Worm (Caenorhabditis elegans) whole organism, L1 larva: ENCODE results near the gene F58B6.1.

Experiments
- aly-2 ChIP-seq: fragments of 150-350 bp; optimal IDR thresholded peaks from 2 replicates; lab custom pipeline; 2014; ENCODE audit warnings: missing biosample characterization, missing genetic modification characterization
- ceh-90 ChIP-seq: sonication (generic microtip); optimal IDR thresholded peaks from 2 replicates; lab custom pipeline; 2016; ENCODE audit warnings: missing genetic modification characterization, missing compliant biosample characterization
- egl-13 ChIP-seq: sonication (generic microtip); optimal IDR thresholded peaks from 2 replicates; lab custom pipeline; 2016; ENCODE audit warnings: missing genotype, missing genetic modification reagents, missing genetic modification characterization, missing compliant biosample characterization
- elt-2 ChIP-seq: sonication (generic microtip); optimal IDR thresholded peaks from 2 replicates; lab custom pipeline; 2016; ENCODE audit warnings: missing genetic modification characterization, mild to moderate bottlenecking, inconsistent platforms, missing compliant biosample characterization, missing genetic modification reagents
- fkh-8 ChIP-seq: sonication (generic microtip); optimal IDR thresholded peaks from 2 replicates; lab custom pipeline; 2016; ENCODE audit warnings: mild to moderate bottlenecking, missing genetic modification characterization, missing compliant biosample characterization
- nhr-28 ChIP-seq: fragments of 150-350 bp; optimal IDR thresholded peaks from 2 replicates; lab custom pipeline; 2014; ENCODE audit warnings: missing biosample characterization, missing genetic modification characterization
- rnt-1 ChIP-seq: sonication (generic microtip); optimal IDR thresholded peaks from 2 replicates; lab custom pipeline; 2016; ENCODE audit warnings: mild to moderate bottlenecking, missing genetic modification characterization, moderate library complexity, missing compliant biosample characterization
- snpc-4 ChIP-seq: fragments of 150-350 bp; optimal IDR thresholded peaks from 2 replicates; lab custom pipeline; 2014; ENCODE audit warnings: missing biosample characterization, missing genetic modification characterization
- snu-23 ChIP-seq: sonication (generic microtip); optimal IDR thresholded peaks from 2 replicates; lab custom pipeline; 2016; ENCODE audit warnings: missing genetic modification characterization, missing compliant biosample characterization
- tbx-2 ChIP-seq: sonication (generic microtip); optimal IDR thresholded peaks from 2 replicates; lab custom pipeline; 2016; ENCODE audit warnings: missing genetic modification characterization, missing compliant biosample characterization
- unc-86 ChIP-seq: sonication (generic microtip); optimal IDR thresholded peaks from 2 replicates; lab custom pipeline; 2016; ENCODE audit warnings: missing genetic modification characterization, missing compliant biosample characterization
- vab-15 ChIP-seq: sonication (generic microtip); optimal IDR thresholded peaks from 2 replicates; lab custom pipeline; 2017; ENCODE audit warnings: missing genotype, mild to moderate bottlenecking, missing genetic modification characterization, missing compliant biosample characterization

DNA sequence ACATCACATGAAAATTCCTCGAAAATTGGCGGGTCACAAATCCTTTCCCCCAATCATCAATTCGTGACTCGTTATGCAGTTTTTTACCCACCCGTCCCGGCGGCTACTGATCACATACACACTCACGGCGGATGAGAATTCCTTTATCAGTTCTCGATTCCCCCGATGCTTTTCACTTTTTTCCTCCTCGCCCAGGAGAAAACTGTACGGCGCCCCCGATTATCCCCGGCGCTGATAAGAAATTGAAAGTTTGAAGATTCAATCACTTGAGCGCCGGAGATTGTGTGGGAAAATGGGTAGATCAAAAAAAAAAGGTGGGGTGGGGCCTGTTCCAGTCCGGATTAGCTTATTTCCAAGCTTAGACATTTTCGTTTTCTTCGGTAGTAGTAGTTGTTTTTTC is 32.1 kb upstream of the F58B6.1 start:
- TF ChIP-seq vab-15 (tag; lab: Kevin White, UChicago) (no peak), egl-13 (no peak), fkh-8 (tag; lab: Kevin White, UChicago) (no peak), aly-2 (tag; lab: Kevin White, UChicago) (no peak), snu-23 (GFP tag; lab: Kevin White, UChicago) (no peak), nhr-28 (tag; lab: Kevin White, UChicago) (no peak), snpc-4 (tag; lab: Kevin White, UChicago) (no peak), tbx-2 (no peak), rnt-1 (no peak), unc-86 (tag; lab: Kevin White, UChicago) (no peak), elt-2 (tag; lab: Kevin White, UChicago) (no peak), ceh-90 (no peak)
